Worm (Caenorhabditis elegans): ENCODE measurements around the gene vav-1.

vav-1 gene

ce11 chrX:9255993-9256392 is 24.1 kb upstream of the vav-1 start:
- TF ChIP-seq Y67H2A.10 (GFP tag; conservative IDR thresholded peaks at IDR 0.05) (no peak), ztf-18 (tag; optimal IDR thresholded peaks at IDR 0.05) (no peak), tbp1 (GFP tag; optimal IDR thresholded peaks at IDR 0.05) (no peak), T07F8.4 (tag; optimal IDR thresholded peaks at IDR 0.05) (no peak), ceh-58 (GFP tag; IDR thresholded peaks at IDR 0.05) (no peak), let-526 (GFP tag; IDR thresholded peaks at IDR 0.05) (no peak), nfyb-1 (GFP tag; IDR thresholded peaks at IDR 0.05) (no peak), hsf-1 (GFP tag; IDR thresholded peaks at IDR 0.05) (no peak), mxl-1 (tag; optimal IDR thresholded peaks at IDR 0.05) (no peak), snpc-4 (GFP tag; optimal IDR thresholded peaks at IDR 0.05) (no peak), snpc-4 (tag; optimal IDR thresholded peaks at IDR 0.05) (no peak), somi-1 (GFP tag; optimal IDR thresholded peaks at IDR 0.05) (no peak), let-607 (tag; optimal IDR thresholded peaks at IDR 0.05) (no peak), C17E4.6 (GFP tag; IDR thresholded peaks at IDR 0.05) (no peak), zim-3 (tag; optimal IDR thresholded peaks at IDR 0.05) (no peak)

ce11 chrX:9251488-9251887 is 19.6 kb upstream of the vav-1 start, which contains the start of gene pes-8:
Gene pes-8, plus strand, starts transcription at chrX:9251788.
- TF ChIP-seq nhr-80 (tag; optimal IDR thresholded peaks at IDR 0.05) (no peak), ceh-100 (GFP tag; IDR thresholded peaks at IDR 0.05) (no peak), ztf-28 (GFP tag; IDR thresholded peaks at IDR 0.05) (no peak), Y95B8A.8 (GFP tag; IDR thresholded peaks at IDR 0.05) (no peak), Y67H2A.10 (GFP tag; conservative IDR thresholded peaks at IDR 0.05) (no peak), ZK185.1 (tag; optimal IDR thresholded peaks at IDR 0.05; ENCODE audit: poor library complexity, severe bottlenecking) (no peak), ekl-4 (GFP tag; IDR thresholded peaks at IDR 0.05) (no peak), Y53F4B.3 (GFP tag; IDR thresholded peaks at IDR 0.05) (no peak), chd-7 (tag; optimal IDR thresholded peaks at IDR 0.05) (no peak), F55B11.4 (tag; optimal IDR thresholded peaks at IDR 0.05; ENCODE audit: borderline replicate concordance, insufficient read depth) (no peak), F57C9.4 (tag; optimal IDR thresholded peaks at IDR 0.05) (no peak), T26A5.8 (tag; optimal IDR thresholded peaks at IDR 0.05) (no peak), nfyb-1 (GFP tag; IDR thresholded peaks at IDR 0.05) (no peak), mxl-1 (tag; optimal IDR thresholded peaks at IDR 0.05) (no peak), xnd-1 (tag; optimal IDR thresholded peaks at IDR 0.05) (no peak), ztf-18 (tag; optimal IDR thresholded peaks at IDR 0.05) (no peak)

ce11 chrX:9248083-9248805 is 16.3 kb upstream of the vav-1 start:
- TF ChIP-seq B0035.1 (tag; optimal IDR thresholded peaks at IDR 0.05) (no peak), dox-1 (GFP tag; IDR thresholded peaks at IDR 0.05) (no peak), snpc-1.3 (tag; optimal IDR thresholded peaks at IDR 0.05; ENCODE audit: insufficient read depth) (no peak), pha-4 (tag; optimal IDR thresholded peaks at IDR 0.05) (no peak), somi-1 (GFP tag; optimal IDR thresholded peaks at IDR 0.05) (peak; percentile 16), bed-2 (GFP tag; IDR thresholded peaks at IDR 0.05) (no peak), cebp-2 (GFP tag; IDR thresholded peaks at IDR 0.05) (no peak), egrh-3 (GFP tag; IDR thresholded peaks at IDR 0.05) (no peak)

ce11 chrX:9246625-9247024 is 14.7 kb upstream of the vav-1 start:
- TF ChIP-seq ceh-100 (GFP tag; IDR thresholded peaks at IDR 0.05), result no peak
- no peak for TF ChIP-seq ztf-18 (tag; optimal IDR thresholded peaks at IDR 0.05)
- no peak for TF ChIP-seq zim-3 (tag; optimal IDR thresholded peaks at IDR 0.05)

Measured in whole organism, young adult.